Worm (Caenorhabditis elegans) whole organism, L1 larva: Measurements from ENCODE around the gene efn-4.

ENCODE experiments used
- aly-2 ChIP-seq: fragments of 150-350 bp; optimal IDR thresholded peaks from 2 replicates; lab custom pipeline; 2014; ENCODE audit warnings: missing biosample characterization, missing genetic modification characterization
- nhr-20 ChIP-seq: sonication (generic microtip); optimal IDR thresholded peaks from 2 replicates; lab custom pipeline; 2016; ENCODE audit warnings: mild to moderate bottlenecking, missing genetic modification characterization, missing compliant biosample characterization

DNA sequence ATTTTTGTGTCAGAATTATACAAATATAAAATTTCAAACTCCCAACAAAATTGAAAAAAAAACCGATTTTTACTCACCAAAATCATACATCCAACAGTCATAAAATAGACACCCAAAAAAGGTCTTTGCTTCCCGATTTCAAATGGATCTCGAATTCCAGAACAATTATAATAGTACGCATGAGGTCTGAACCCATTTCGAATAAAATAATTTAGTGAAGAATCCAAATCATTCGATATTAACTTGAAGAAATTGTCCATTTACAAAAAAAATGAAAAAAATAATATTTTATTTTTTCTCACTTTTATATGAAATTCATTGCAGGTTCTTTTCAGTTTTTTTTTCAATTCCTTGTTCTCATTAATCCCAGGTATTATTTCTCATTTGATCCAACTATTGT is 42.6 kb downstream of the efn-4 start, which contains the start of gene srt-59:
- TF ChIP-seq aly-2 (tag; lab: Kevin White, UChicago) (no peak), nhr-20 (no peak)
